Worm (Caenorhabditis elegans) whole organism, L4/young adult: ENCODE results near the gene F47F2.3.

Source experiments
- W03F9.2 ChIP-seq: fragments of 150-350 bp; optimal IDR thresholded peaks from 2 replicates; lab custom pipeline; 2014; ENCODE audit warnings: missing biosample characterization, missing genetic modification characterization
- dao-5 ChIP-seq: sonication (generic microtip); optimal IDR thresholded peaks from 2 replicates; lab custom pipeline; 2016; ENCODE audit warnings: missing genotype, missing genetic modification characterization, moderate library complexity, missing compliant biosample characterization
- him-1 ChIP-seq: sonication (generic microtip); optimal IDR thresholded peaks from 2 replicates; lab custom pipeline; 2016; ENCODE audit warnings: missing genotype, missing genetic modification reagents, missing genetic modification characterization, missing compliant biosample characterization

DNA sequence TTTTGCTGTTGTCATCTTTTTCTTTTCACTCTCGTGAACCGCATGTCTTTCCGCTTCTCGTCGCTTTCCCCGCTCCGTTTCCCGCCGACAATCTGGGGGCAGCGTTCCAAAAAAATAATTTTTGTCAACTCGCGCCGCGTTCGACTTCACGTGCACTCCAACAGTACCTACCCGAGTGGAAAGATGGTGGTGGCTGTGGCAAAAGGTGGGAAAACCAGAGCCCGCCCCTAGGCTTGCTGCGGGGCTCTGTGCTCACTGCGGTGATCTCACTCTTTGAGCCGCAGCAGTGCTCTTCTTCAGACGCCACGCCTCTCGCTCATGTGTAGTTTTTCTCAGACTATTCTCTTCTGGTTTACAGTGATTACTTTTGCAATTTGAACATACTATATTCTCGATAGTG lies 7.9 kb downstream of the F47F2.3 start:
- no peak for TF ChIP-seq him-1 (tag; lab: Kevin White, UChicago)
- no peak for TF ChIP-seq dao-5 (tag; lab: Kevin White, UChicago)
- no peak for TF ChIP-seq W03F9.2 (tag; lab: Kevin White, UChicago)
